Fruit fly (Drosophila melanogaster): Measurements from ENCODE around the gene eIF4G2.

Gene eIF4G2

dm6 chr3R:23788406-23789021 lies 30.5 kb downstream of the eIF4G2 start (continued):
- TF ChIP-seq CG10631 (GFP tag; optimal IDR thresholded peaks at IDR 0.05), result peak; percentile 80
- TF ChIP-seq Hr39 (GFP tag; optimal IDR thresholded peaks at IDR 0.05), result peak; percentile 60
- peak; percentile 56 for TF ChIP-seq achi (GFP tag; optimal IDR thresholded peaks at IDR 0.05)
- TF ChIP-seq CG31627 (GFP tag; optimal IDR thresholded peaks at IDR 0.05), result peak; percentile 54
- TF ChIP-seq OdsH (GFP tag; optimal IDR thresholded peaks at IDR 0.05), result peak; percentile 76
- peak; percentile 65 for TF ChIP-seq CG8632 (GFP tag; optimal IDR thresholded peaks at IDR 0.05)
- TF ChIP-seq CG1621 (tag; optimal IDR thresholded peaks at IDR 0.05), result peak; percentile 70
- TF ChIP-seq CG6792 (GFP tag; optimal IDR thresholded peaks at IDR 0.05), result peak; percentile 63
- no peak for TF ChIP-seq fkh (GFP tag; optimal IDR thresholded peaks at IDR 0.05)
- TF ChIP-seq CG3919 (GFP tag; optimal IDR thresholded peaks at IDR 0.05), result peak; percentile 70
- TF ChIP-seq dac (GFP tag; optimal IDR thresholded peaks at IDR 0.05), result peak; percentile 61
- TF ChIP-seq Hr38 (GFP tag; optimal IDR thresholded peaks at IDR 0.05), result no peak
- peak; percentile 93 for TF ChIP-seq Eip78C (GFP tag)
- TF ChIP-seq esn (GFP tag; optimal IDR thresholded peaks at IDR 0.05), result peak; percentile 73
- TF ChIP-seq pdm3 (GFP tag; optimal IDR thresholded peaks at IDR 0.05), result peak; percentile 68
- TF ChIP-seq CG32006 (GFP tag; optimal IDR thresholded peaks at IDR 0.05), result peak; percentile 88
- peak; percentile 66 for TF ChIP-seq topi (GFP tag; optimal IDR thresholded peaks at IDR 0.05)
- peak; percentile 63 for TF ChIP-seq eg (GFP tag; IDR thresholded peaks at IDR 0.05)
- TF ChIP-seq Hr4 (GFP tag; optimal IDR thresholded peaks at IDR 0.05), result peak; percentile 72
- peak; percentile 80 for TF ChIP-seq CG3032 (tag; optimal IDR thresholded peaks at IDR 0.05)
- peak; percentile 73 for TF ChIP-seq CG10669 (GFP tag; optimal IDR thresholded peaks at IDR 0.05)
- TF ChIP-seq Sox14 (GFP tag; optimal IDR thresholded peaks at IDR 0.05), result peak; percentile 75
- TF ChIP-seq ss (GFP tag; optimal IDR thresholded peaks at IDR 0.05), result peak; percentile 65 to 81
- peak; percentile 71 for TF ChIP-seq CG6808 (GFP tag; optimal IDR thresholded peaks at IDR 0.05)
- peak; percentile 68 for TF ChIP-seq Gug (GFP tag; IDR thresholded peaks at IDR 0.05)
- peak; percentile 28 for TF ChIP-seq Ets21C (GFP tag; optimal IDR thresholded peaks at IDR 0.05)
- TF ChIP-seq CG16779 (tag; optimal IDR thresholded peaks at IDR 0.05), result peak; percentile 24
- TF ChIP-seq CG9139 (GFP tag; optimal IDR thresholded peaks at IDR 0.05), result peak; percentile 40

dm6 chr3R:23787632-23787960 lies 31.4 kb downstream of the eIF4G2 start:
- TF ChIP-seq Met (GFP tag; optimal IDR thresholded peaks at IDR 0.05) (no peak), Sox15 (GFP tag; optimal IDR thresholded peaks at IDR 0.05) (no peak), Hr4 (GFP tag; optimal IDR thresholded peaks at IDR 0.05) (no peak), CG8632 (GFP tag; optimal IDR thresholded peaks at IDR 0.05) (no peak), dsx (GFP tag; optimal IDR thresholded peaks at IDR 0.05; ENCODE audit: poor library complexity, severe bottlenecking) (peak; percentile 29), CG10669 (GFP tag; optimal IDR thresholded peaks at IDR 0.05) (no peak), CG9139 (GFP tag; optimal IDR thresholded peaks at IDR 0.05) (peak; percentile 7)

- TF ChIP-seq CG11902 (GFP tag; optimal IDR thresholded peaks at IDR 0.05) (no peak), CG1621 (tag; optimal IDR thresholded peaks at IDR 0.05) (peak; percentile 18), CG11762 (GFP tag; optimal IDR thresholded peaks at IDR 0.05; ENCODE audit: insufficient read depth) (peak; percentile 20), CG3032 (tag; optimal IDR thresholded peaks at IDR 0.05) (peak; percentile 78), Sox15 (GFP tag; optimal IDR thresholded peaks at IDR 0.05) (no peak), Hr39 (GFP tag; optimal IDR thresholded peaks at IDR 0.05) (no peak), CG16779 (tag; optimal IDR thresholded peaks at IDR 0.05) (no peak), Ets96B (tag; optimal IDR thresholded peaks at IDR 0.05) (peak; percentile 47), Smox (GFP tag; optimal IDR thresholded peaks at IDR 0.05) (no peak), CG3919 (GFP tag; optimal IDR thresholded peaks at IDR 0.05) (peak; percentile 83), CG4318 (GFP tag; optimal IDR thresholded peaks at IDR 0.05) (no peak), CG6163 (GFP tag; IDR thresholded peaks at IDR 0.05) (peak; percentile 85), Ets21C (GFP tag; optimal IDR thresholded peaks at IDR 0.05) (no peak), Sox14 (GFP tag; optimal IDR thresholded peaks at IDR 0.05) (peak; percentile 20), net (GFP tag; optimal IDR thresholded peaks at IDR 0.05) (peak; percentile 44), CG8119 (GFP tag; IDR thresholded peaks at IDR 0.05) (0 out of 3 replicates have a peak, but pooled peaks have one; percentile 24), CG6854 (GFP tag; optimal IDR thresholded peaks at IDR 0.05) (no peak), CG15336 (GFP tag; IDR thresholded peaks at IDR 0.05) (peak; percentile 13; the same call in 1 of the 2 replicates), Eip93F (GFP tag; optimal IDR thresholded peaks at IDR 0.05) (no peak), achi (GFP tag; optimal IDR thresholded peaks at IDR 0.05) (peak; percentile 32), CG10669 (GFP tag; optimal IDR thresholded peaks at IDR 0.05) (peak; percentile 40), salr (GFP tag; optimal IDR thresholded peaks at IDR 0.05) (peak; percentile 7 to 27), fd85E (GFP tag; optimal IDR thresholded peaks at IDR 0.05) (no peak), eg (GFP tag; IDR thresholded peaks at IDR 0.05) (peak; percentile 73), OdsH (GFP tag; optimal IDR thresholded peaks at IDR 0.05) (peak; percentile 24), esn (GFP tag; optimal IDR thresholded peaks at IDR 0.05) (no peak)
Observed at dm6 chr3R:23786768-23787631, 32.0 kb downstream of the eIF4G2 start.

All from whole organism, prepupa.